Fruit fly (Drosophila melanogaster) whole organism, wandering third instar larva: Measurements from ENCODE around the gene CG15550.

Experiments
- Abd-B ChIP-seq: fragments of >200 bp; optimal IDR thresholded peaks from 2 replicates; lab custom pipeline; 2017; ENCODE audit warnings: missing biosample characterization, missing genetic modification characterization
- CrebA ChIP-seq: fragments of 200-800 bp; sonication (Bioruptor generic); optimal IDR thresholded peaks from 2 replicates; lab custom pipeline; 2016; ENCODE audit warnings: missing biosample characterization, mild to moderate bottlenecking, missing genetic modification characterization, borderline replicate concordance
- Dfd ChIP-seq: fragments of >200 bp; optimal IDR thresholded peaks from 2 replicates; lab custom pipeline; 2017; ENCODE audit warnings: missing biosample characterization, missing genetic modification characterization
- Mio ChIP-seq: sonication (Bioruptor generic); optimal IDR thresholded peaks from 2 replicates; lab custom pipeline; 2016; ENCODE audit warnings: missing biosample characterization, missing genetic modification characterization
- br ChIP-seq: fragments of 200-800 bp; sonication (Bioruptor generic); optimal IDR thresholded peaks from 2 replicates; lab custom pipeline; 2016; ENCODE audit warnings: missing biosample characterization, missing genetic modification characterization

Gene CG15550

dm6 chr3R:30886850-30887249 lies 50.1 kb downstream of the CG15550 start:
- TF ChIP-seq Abd-B (no peak), CrebA (GFP tag; lab: Kevin White, UChicago) (no peak), br (no peak), Mio (GFP tag; lab: Kevin White, UChicago) (no peak), Dfd (GFP tag; lab: Kevin White, UChicago) (no peak)
